Worm (Caenorhabditis elegans) whole organism, L4/young adult: ENCODE results near the gene ZK899.7.

Source experiments
- W03F9.2 ChIP-seq: fragments of 150-350 bp; optimal IDR thresholded peaks from 2 replicates; lab custom pipeline; 2014; ENCODE audit warnings: missing biosample characterization, missing genetic modification characterization
- dao-5 ChIP-seq: sonication (generic microtip); optimal IDR thresholded peaks from 2 replicates; lab custom pipeline; 2016; ENCODE audit warnings: missing genotype, missing genetic modification characterization, moderate library complexity, missing compliant biosample characterization
- him-1 ChIP-seq: sonication (generic microtip); optimal IDR thresholded peaks from 2 replicates; lab custom pipeline; 2016; ENCODE audit warnings: missing genotype, missing genetic modification reagents, missing genetic modification characterization, missing compliant biosample characterization

Gene ZK899.7

ce11 chrX:9403622-9404255, 45.5 kb downstream of the ZK899.7 start:
- TF ChIP-seq dao-5 (tag; lab: Kevin White, UChicago) (no peak), him-1 (tag; lab: Kevin White, UChicago) (no peak), W03F9.2 (tag; lab: Kevin White, UChicago) (no peak)

- TF ChIP-seq W03F9.2 (tag; lab: Kevin White, UChicago): no peak
- no peak for TF ChIP-seq dao-5 (tag; lab: Kevin White, UChicago)
- no peak for TF ChIP-seq him-1 (tag; lab: Kevin White, UChicago)
These were observed 46.8 kb downstream of the ZK899.7 start for ce11 chrX:9402464-9402863.

ce11 chrX:9401963-9402362, 47.3 kb downstream of the ZK899.7 start:
- TF ChIP-seq him-1 (tag; lab: Kevin White, UChicago) (no peak), W03F9.2 (tag; lab: Kevin White, UChicago) (no peak), dao-5 (tag; lab: Kevin White, UChicago) (no peak)
